Fruit fly (Drosophila melanogaster): ENCODE measurements around the gene CG44094.
A peak's percentile ranks its signal among the peaks of the same experiment; 100 is the strongest.

The CG44094 gene

dm6 chr3R:14557480-14558354 lies 18.7 kb downstream of the CG44094 start, which contains the start of gene Pde6:
Gene Pde6, minus strand, starts transcription at chr3R:14558304.
- TF ChIP-seq h (GFP tag; optimal IDR thresholded peaks at IDR 0.05) (no peak), Vsx2 (GFP tag; optimal IDR thresholded peaks at IDR 0.05; ENCODE audit: partially characterized antibody) (peak; percentile 8), rgr (GFP tag; optimal IDR thresholded peaks at IDR 0.05) (no peak), Sp1 (GFP tag; optimal IDR thresholded peaks at IDR 0.05) (peak; percentile 24), psq (GFP tag; optimal IDR thresholded peaks at IDR 0.05) (peak; percentile 19), Rel (GFP tag; optimal IDR thresholded peaks at IDR 0.05) (peak; percentile 17), Rel (tag; optimal IDR thresholded peaks at IDR 0.05) (no peak), br (GFP tag; optimal IDR thresholded peaks at IDR 0.05) (no peak), Mio (GFP tag; optimal IDR thresholded peaks at IDR 0.05) (no peak), Hr78 (GFP tag; optimal IDR thresholded peaks at IDR 0.05) (no peak), woc (GFP tag; optimal IDR thresholded peaks at IDR 0.05) (no peak), Dfd (GFP tag; optimal IDR thresholded peaks at IDR 0.05) (peak; percentile 11), Myc (optimal IDR thresholded peaks at IDR 0.05) (no peak), N (GFP tag; optimal IDR thresholded peaks at IDR 0.05) (no peak), Dif (GFP tag; optimal IDR thresholded peaks at IDR 0.05; ENCODE audit: partially characterized antibody) (peak; percentile 61), Hnf4 (GFP tag; optimal IDR thresholded peaks at IDR 0.05) (no peak), dl (GFP tag; optimal IDR thresholded peaks at IDR 0.05; ENCODE audit: insufficient read depth in 1 of 2, partially characterized antibody in 2 of 2) (peak; percentile 22 to 34), CrebA (GFP tag; optimal IDR thresholded peaks at IDR 0.05; ENCODE audit: borderline replicate concordance) (no peak)

- no peak for TF ChIP-seq Jra (GFP tag; optimal IDR thresholded peaks at IDR 0.05)
These were observed 21.4 kb downstream of the CG44094 start for dm6 chr3R:14555021-14555420.

dm6 chr3R:14548752-14549151 lies 27.7 kb downstream of the CG44094 start:
- TF ChIP-seq HLH106 (tag; optimal IDR thresholded peaks at IDR 0.05) (no peak), Myc (optimal IDR thresholded peaks at IDR 0.05) (no peak), Dfd (GFP tag; optimal IDR thresholded peaks at IDR 0.05) (no peak), Mio (GFP tag; optimal IDR thresholded peaks at IDR 0.05) (no peak), CG9705 (GFP tag; optimal IDR thresholded peaks at IDR 0.05) (no peak), Vsx2 (GFP tag; optimal IDR thresholded peaks at IDR 0.05; ENCODE audit: partially characterized antibody) (no peak), jim (GFP tag; optimal IDR thresholded peaks at IDR 0.05) (no peak), sage (GFP tag; optimal IDR thresholded peaks at IDR 0.05) (no peak)

- TF ChIP-seq lola (GFP tag; optimal IDR thresholded peaks at IDR 0.05) = no peak
- TF ChIP-seq foxo (GFP tag; optimal IDR thresholded peaks at IDR 0.05) = no peak
- no peak for TF ChIP-seq Sp1 (GFP tag; optimal IDR thresholded peaks at IDR 0.05)
- TF ChIP-seq dl (GFP tag; optimal IDR thresholded peaks at IDR 0.05; ENCODE audit: insufficient read depth in 1 of 2, partially characterized antibody in 2 of 2) = no peak
- TF ChIP-seq Dfd (GFP tag; optimal IDR thresholded peaks at IDR 0.05) = no peak
- TF ChIP-seq Hr78 (GFP tag; optimal IDR thresholded peaks at IDR 0.05) = no peak
- TF ChIP-seq GATAd (GFP tag; optimal IDR thresholded peaks at IDR 0.05) = no peak
- no peak for TF ChIP-seq h (GFP tag; optimal IDR thresholded peaks at IDR 0.05)
- no peak for TF ChIP-seq rgr (GFP tag; optimal IDR thresholded peaks at IDR 0.05)
- no peak for TF ChIP-seq Abd-B (GFP tag; optimal IDR thresholded peaks at IDR 0.05)
These were observed 34.4 kb downstream of the CG44094 start for dm6 chr3R:14542038-14542437.

- TF ChIP-seq psq (GFP tag; optimal IDR thresholded peaks at IDR 0.05) = no peak
- no peak for TF ChIP-seq tai (GFP tag; optimal IDR thresholded peaks at IDR 0.05)
- no peak for TF ChIP-seq sv (GFP tag; optimal IDR thresholded peaks at IDR 0.05)
- no peak for TF ChIP-seq fru (GFP tag; optimal IDR thresholded peaks at IDR 0.05)
These were observed 49.8 kb downstream of the CG44094 start for dm6 chr3R:14526657-14527056.
